Worm (Caenorhabditis elegans): ENCODE measurements around the gene Y54G2A.45.
"Not testable (repeated sequence)": the region's sequence is repeated elsewhere in the genome, so short reads cannot be mapped to it uniquely, and the experiment has no call there.

The Y54G2A.45 gene

ce11 chrIV:2788389-2788788 is 17.3 kb upstream of the Y54G2A.45 start, which contains the start of gene atln-1:
Gene atln-1, plus strand, starts transcription at chrIV:2788689.
- TF ChIP-seq tbx-8 (GFP tag; optimal IDR thresholded peaks at IDR 0.05); nhr-237 (tag; optimal IDR thresholded peaks at IDR 0.05); blmp-1 (tag; optimal IDR thresholded peaks at IDR 0.05): not testable (repeated sequence)

DNA sequence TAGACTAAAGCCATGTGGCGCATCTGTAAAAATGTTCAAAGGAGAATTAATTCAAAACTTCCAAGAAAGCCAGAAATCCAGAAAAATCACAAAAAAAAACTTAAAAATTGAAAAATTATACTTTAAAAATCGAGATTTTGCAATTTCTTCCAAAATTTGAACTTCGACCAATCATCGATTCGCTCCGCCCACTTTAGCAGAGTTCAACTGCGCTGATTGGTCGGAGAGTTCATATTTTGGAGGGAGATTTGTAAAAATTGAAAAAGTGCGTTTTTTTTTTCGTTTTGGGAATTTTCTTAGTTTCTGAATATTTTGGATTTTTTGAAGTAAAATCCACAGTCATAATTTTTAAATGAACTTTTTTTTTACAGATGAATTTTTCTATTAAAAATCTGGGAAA is 11.7 kb upstream of the Y54G2A.45 start:
- TF ChIP-seq nhr-28 (tag; optimal IDR thresholded peaks at IDR 0.05), result no peak
- no peak for TF ChIP-seq pha-4 (tag; optimal IDR thresholded peaks at IDR 0.05)
- no peak for TF ChIP-seq lin-13 (tag; optimal IDR thresholded peaks at IDR 0.05)
- no peak for TF ChIP-seq blmp-1 (tag; optimal IDR thresholded peaks at IDR 0.05)
- no peak for TF ChIP-seq unc-39 (tag; optimal IDR thresholded peaks at IDR 0.05)

DNA sequence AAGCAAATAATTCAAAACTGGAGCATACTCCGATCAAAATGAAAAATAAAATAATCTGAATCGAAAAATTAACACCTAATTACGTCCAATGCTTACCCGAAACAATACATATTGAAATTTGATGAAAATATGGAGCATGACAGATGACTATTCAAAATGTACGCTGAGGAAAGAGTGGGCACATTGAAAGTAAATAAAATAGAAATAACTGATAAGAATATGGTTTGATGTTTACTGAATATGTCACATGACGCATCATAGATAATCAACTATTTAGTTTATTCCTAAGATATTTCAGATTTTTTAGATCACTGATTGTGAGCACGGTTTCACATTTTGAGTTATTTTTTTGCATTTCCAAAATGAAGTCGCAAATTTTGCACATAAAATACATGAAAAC is 7.3 kb upstream of the Y54G2A.45 start, which contains the start of gene Y54G2A.52:
Gene Y54G2A.52, minus strand, starts transcription at position 348 of the 400 bp plus-strand sequence.
- no peak for TF ChIP-seq ztf-11 (tag; optimal IDR thresholded peaks at IDR 0.05)
- no peak for TF ChIP-seq drap-1 (GFP tag; optimal IDR thresholded peaks at IDR 0.05)

ce11 chrIV:2799389-2799788 is 6.3 kb upstream of the Y54G2A.45 start, which contains the start of gene Y54G2A.10:
Gene Y54G2A.10, plus strand, starts transcription at chrIV:2799689.
- no peak for TF ChIP-seq sptf-1 (tag; optimal IDR thresholded peaks at IDR 0.05)

DNA sequence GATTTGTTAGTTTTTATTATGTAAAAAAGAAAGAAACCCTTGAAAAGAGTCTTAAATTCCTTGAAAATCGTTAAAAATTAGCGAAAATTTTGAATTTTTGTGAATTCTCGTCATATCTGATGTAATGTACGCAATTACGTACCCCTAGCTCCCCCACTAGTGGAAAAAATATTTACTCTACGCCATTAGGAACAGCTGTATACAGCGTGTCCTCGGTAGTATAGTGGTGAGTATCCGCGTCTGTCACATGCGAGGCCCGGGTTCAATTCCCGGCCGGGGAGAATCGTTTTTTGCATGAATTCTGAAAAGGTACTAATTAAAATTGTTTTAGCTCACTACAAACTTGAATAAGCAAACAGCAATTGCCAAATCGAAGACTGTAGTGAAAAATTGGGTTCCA is 5.8 kb upstream of the Y54G2A.45 start:
- TF ChIP-seq unc-39 (tag; optimal IDR thresholded peaks at IDR 0.05) (no peak), flh-1 (GFP tag; optimal IDR thresholded peaks at IDR 0.05) (no peak)

DNA sequence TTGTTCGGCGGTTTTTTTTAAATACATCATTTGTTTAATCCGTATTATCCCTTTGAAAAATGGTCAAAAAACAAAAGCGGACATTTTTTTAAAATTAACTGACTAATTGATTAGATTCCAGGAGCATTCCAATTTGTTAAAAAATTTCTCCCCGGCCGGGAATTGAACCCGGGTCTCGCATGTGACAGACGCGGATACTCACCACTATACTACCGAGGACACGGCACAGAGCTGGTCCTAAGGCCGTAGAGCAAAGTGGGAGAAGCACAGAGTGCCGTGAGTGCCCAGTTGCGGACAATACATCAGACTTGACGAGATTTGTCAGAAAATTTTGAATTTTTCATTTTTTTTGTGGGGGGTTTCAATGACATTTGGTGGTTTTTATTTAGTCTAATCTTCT is 4.7 kb upstream of the Y54G2A.45 start:
- no peak for TF ChIP-seq lsy-2 (tag; optimal IDR thresholded peaks at IDR 0.05)
- no peak for TF ChIP-seq mep-1 (tag; optimal IDR thresholded peaks at IDR 0.05)
- TF ChIP-seq lin-13 (tag; optimal IDR thresholded peaks at IDR 0.05), result no peak
- peak; percentile 33 for TF ChIP-seq cnd-1 (tag; optimal IDR thresholded peaks at IDR 0.05)
- no peak for TF ChIP-seq ham-2 (GFP tag; optimal IDR thresholded peaks at IDR 0.05)
- peak; percentile 29 for TF ChIP-seq sptf-1 (tag; optimal IDR thresholded peaks at IDR 0.05)
- peak; percentile 38 for TF ChIP-seq ceh-83 (GFP tag; optimal IDR thresholded peaks at IDR 0.05)
- no peak for TF ChIP-seq nhr-28 (tag; optimal IDR thresholded peaks at IDR 0.05)
- peak; percentile 24 for TF ChIP-seq unc-120 (tag; optimal IDR thresholded peaks at IDR 0.05; ENCODE audit: poor library complexity, severe bottlenecking)
- TF ChIP-seq drap-1 (GFP tag; optimal IDR thresholded peaks at IDR 0.05), result peak; percentile 18
- no peak for TF ChIP-seq sem-2 (GFP tag; optimal IDR thresholded peaks at IDR 0.05)
- TF ChIP-seq bed-3 (GFP tag; optimal IDR thresholded peaks at IDR 0.05), result peak; percentile 13

- not testable (repeated sequence) for TF ChIP-seq nhr-76, nhr-28, hlh-1 (tag; optimal IDR thresholded peaks at IDR 0.05)
Observed at ce11 chrIV:2801558-2801957, 4.1 kb upstream of the Y54G2A.45 start, which contains the start of gene Y54G2A.44. Gene Y54G2A.44, plus strand, starts transcription at chrIV:2801858.

DNA sequence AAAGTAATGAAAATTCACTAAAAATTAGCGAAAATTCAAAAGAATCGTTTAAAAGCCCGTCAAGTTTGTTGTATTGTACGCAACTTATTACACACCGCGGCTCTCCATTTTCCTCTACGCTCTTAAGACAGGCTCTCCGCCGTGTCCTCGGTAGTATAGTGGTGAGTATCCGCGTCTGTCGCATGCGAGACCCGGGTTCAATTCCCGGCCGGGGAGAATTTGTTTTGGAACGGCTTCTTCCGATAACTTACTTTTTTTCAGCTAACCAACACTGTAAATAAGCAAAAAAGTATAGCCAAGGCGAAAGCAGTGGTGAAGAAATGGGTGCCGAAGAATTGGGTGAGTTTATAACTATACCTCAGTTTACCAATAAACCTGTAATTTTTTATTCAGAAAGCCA is 3.5 kb upstream of the Y54G2A.45 start:
- TF ChIP-seq elt-3 (tag; optimal IDR thresholded peaks at IDR 0.05) (no peak), ceh-43 (GFP tag; optimal IDR thresholded peaks at IDR 0.05) (peak; percentile 23), sem-2 (GFP tag; optimal IDR thresholded peaks at IDR 0.05) (peak; percentile 39), nhr-2 (tag; optimal IDR thresholded peaks at IDR 0.05) (no peak), unc-120 (tag; optimal IDR thresholded peaks at IDR 0.05; ENCODE audit: poor library complexity, severe bottlenecking) (peak; percentile 25), mls-2 (tag; optimal IDR thresholded peaks at IDR 0.05) (peak; percentile 28), sptf-1 (tag; optimal IDR thresholded peaks at IDR 0.05) (peak; percentile 51), drap-1 (GFP tag; optimal IDR thresholded peaks at IDR 0.05) (no peak), cnd-1 (tag; optimal IDR thresholded peaks at IDR 0.05) (peak; percentile 42), ceh-83 (GFP tag; optimal IDR thresholded peaks at IDR 0.05) (peak; percentile 63), tbx-8 (GFP tag; optimal IDR thresholded peaks at IDR 0.05) (peak; percentile 5), lin-32 (GFP tag; optimal IDR thresholded peaks at IDR 0.05) (peak; percentile 14), M03D4.4 (tag; optimal IDR thresholded peaks at IDR 0.05) (peak; percentile 56)

All from whole organism, mixed stage, embryonic.